Worm (Caenorhabditis elegans) whole organism, L4/young adult: Measurements from ENCODE around the gene T01G6.10.

Experiments used
- dao-5 ChIP-seq: sonication (generic microtip); optimal IDR thresholded peaks from 2 replicates; lab custom pipeline; 2016; ENCODE audit warnings: missing genotype, missing genetic modification characterization, moderate library complexity, missing compliant biosample characterization
- him-1 ChIP-seq: sonication (generic microtip); optimal IDR thresholded peaks from 2 replicates; lab custom pipeline; 2016; ENCODE audit warnings: missing genotype, missing genetic modification reagents, missing genetic modification characterization, missing compliant biosample characterization

DNA sequence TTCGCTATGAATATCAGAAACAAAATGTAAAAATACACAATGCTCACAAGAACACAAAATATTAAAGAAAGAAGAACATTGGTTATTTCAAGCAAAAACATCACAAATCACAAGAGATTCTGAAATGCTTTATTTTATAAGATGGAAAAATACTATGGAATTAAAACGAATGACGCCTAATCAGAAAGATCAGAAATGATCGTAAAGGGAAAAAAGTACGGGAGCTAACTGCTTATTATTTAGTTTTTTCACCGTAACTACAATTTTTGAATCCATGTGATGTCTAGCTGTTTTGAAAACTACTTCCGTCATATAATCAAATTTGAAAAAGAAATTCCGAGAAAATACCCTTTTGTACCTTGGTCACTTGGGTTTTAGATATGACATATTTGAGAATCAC lies 34.6 kb downstream of the T01G6.10 start, which contains the start of gene srbc-57:
- TF ChIP-seq dao-5 (no peak), him-1 (tag; lab: Kevin White, UChicago) (no peak)
